Worm (Caenorhabditis elegans): ENCODE data around the gene F59D12.3.

DNA sequence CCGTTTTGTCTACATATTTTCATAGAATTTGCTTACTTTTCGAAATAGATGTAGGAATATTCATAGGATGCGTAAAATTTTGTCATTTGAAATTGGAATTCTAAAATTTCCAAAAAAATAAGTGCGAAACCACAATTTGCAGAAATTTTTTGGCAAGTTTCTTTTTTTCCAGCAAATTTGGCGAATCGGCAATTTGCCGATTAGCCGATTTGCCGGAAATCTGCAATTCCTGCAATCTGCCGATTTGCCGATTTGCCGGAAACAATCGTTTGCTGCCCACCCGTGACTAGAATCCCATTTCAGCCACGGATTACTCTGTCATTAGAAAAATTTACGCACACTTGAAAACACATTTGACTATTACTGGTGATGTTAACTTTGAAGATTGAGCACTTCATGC is 46.5 kb downstream of the F59D12.3 start:
- no peak for TF ChIP-seq ama-1 (optimal IDR thresholded peaks at IDR 0.05)
- no peak for TF ChIP-seq egl-27 (tag; optimal IDR thresholded peaks at IDR 0.05)
- no peak for TF ChIP-seq nhr-11 (tag; optimal IDR thresholded peaks at IDR 0.05)
- no peak for TF ChIP-seq unc-39 (tag; optimal IDR thresholded peaks at IDR 0.05)
- no peak for TF ChIP-seq ceh-82 (tag; optimal IDR thresholded peaks at IDR 0.05)
- no peak for TF ChIP-seq fkh-10 (GFP tag; optimal IDR thresholded peaks at IDR 0.05)
- no peak for TF ChIP-seq pqm-1 (tag; optimal IDR thresholded peaks at IDR 0.05)
- no peak for TF ChIP-seq snpc-4 (tag; optimal IDR thresholded peaks at IDR 0.05)
- no peak for TF ChIP-seq nhr-12 (tag; optimal IDR thresholded peaks at IDR 0.05)
- no peak for TF ChIP-seq nhr-25 (tag; optimal IDR thresholded peaks at IDR 0.05)
- TF ChIP-seq unc-62 (GFP tag; optimal IDR thresholded peaks at IDR 0.05) = no peak
- no peak for TF ChIP-seq nhr-43 (tag; optimal IDR thresholded peaks at IDR 0.05; ENCODE audit: poor library complexity, severe bottlenecking)
- TF ChIP-seq skn-1 (tag; optimal IDR thresholded peaks at IDR 0.05) = no peak
- no peak for TF ChIP-seq elt-3 (tag; optimal IDR thresholded peaks at IDR 0.05)
